Fruit fly (Drosophila melanogaster) whole organism, embryonic: ENCODE measurements around the gene CG43051.

Experiments used
- Ada2b ChIP-seq: fragments of 200-800 bp; sonication (Bioruptor generic); IDR thresholded peaks from 2 replicates; pipeline ENCODE4 v1.3.6; 2022; ENCODE audit warnings: missing biosample characterization, missing genetic modification characterization
- Atf6 ChIP-seq: fragments of 200-800 bp; sonication (Bioruptor generic); IDR thresholded peaks from 2 replicates; pipeline ENCODE4 v1.3.6; 2022; ENCODE audit warnings: missing biosample characterization, missing genetic modification characterization
- CG10147 ChIP-seq: fragments of 200-800 bp; sonication (Bioruptor generic); optimal IDR thresholded peaks from 2 replicates; lab custom pipeline; 2019; ENCODE audit warnings: missing biosample characterization, mild to moderate bottlenecking, missing genetic modification characterization, moderate library complexity
- CG11723 ChIP-seq: fragments of 200-800 bp; sonication (Bioruptor generic); optimal IDR thresholded peaks from 2 replicates; lab custom pipeline; 2017; ENCODE audit warnings: missing biosample characterization, mild to moderate bottlenecking, missing genetic modification characterization
- CG1233 ChIP-seq: fragments of 200-800 bp; sonication (Bioruptor generic); optimal IDR thresholded peaks from 4 replicates; lab custom pipeline; 2018; ENCODE audit warnings: missing biosample characterization, mild to moderate bottlenecking, missing genetic modification characterization
- CG12744 ChIP-seq: fragments of 200-800 bp; sonication (Bioruptor generic); optimal IDR thresholded peaks from 2 replicates; lab custom pipeline; 2016; ENCODE audit warnings: missing biosample characterization, missing genetic modification characterization
- CG13775 ChIP-seq: fragments of 200-800 bp; sonication (Bioruptor generic); optimal IDR thresholded peaks from 3 replicates; lab custom pipeline; 2017; ENCODE audit warnings: missing biosample characterization, mild to moderate bottlenecking, missing genetic modification characterization
- CG14965 ChIP-seq: fragments of 200-800 bp; sonication (Bioruptor generic); optimal IDR thresholded peaks from 2 replicates; lab custom pipeline; 2016; ENCODE audit warnings: missing biosample characterization, missing genetic modification characterization, borderline replicate concordance
- CG1647 ChIP-seq: fragments of 200-800 bp; sonication (Bioruptor generic); optimal IDR thresholded peaks from 3 replicates; lab custom pipeline; 2016; ENCODE audit warnings: missing biosample characterization, missing genetic modification characterization
- CG16813 ChIP-seq: fragments of 200-800 bp; sonication (Bioruptor generic); IDR thresholded peaks from 3 replicates; pipeline ENCODE4 v1.3.6; 2022; ENCODE audit warnings: missing biosample characterization, missing genetic modification characterization; ENCODE audit not compliant: partially characterized antibody
- CG16815 ChIP-seq: fragments of 200-800 bp; sonication (Bioruptor generic); optimal IDR thresholded peaks from 3 replicates; lab custom pipeline; 2017; ENCODE audit warnings: missing biosample characterization, mild to moderate bottlenecking, missing genetic modification characterization
- CG1832 ChIP-seq: fragments of 200-800 bp; sonication (Bioruptor generic); optimal IDR thresholded peaks from 2 replicates; lab custom pipeline; 2017; ENCODE audit warnings: missing biosample characterization, mild to moderate bottlenecking, missing genetic modification characterization, inconsistent platforms
- CG18619 ChIP-seq: fragments of 200-800 bp; sonication (Bioruptor generic); optimal IDR thresholded peaks from 3 replicates; lab custom pipeline; 2017; ENCODE audit warnings: missing biosample characterization, mild to moderate bottlenecking, missing genetic modification characterization
- CG32772 ChIP-seq: fragments of 200-800 bp; sonication (Bioruptor generic); IDR thresholded peaks from 2 replicates; pipeline ENCODE4 v1.3.6; 2022; ENCODE audit warnings: missing biosample characterization, missing genetic modification characterization
- CG3407 ChIP-seq: fragments of 200-800 bp; sonication (Bioruptor generic); optimal IDR thresholded peaks from 2 replicates; lab custom pipeline; 2018; ENCODE audit warnings: missing biosample characterization, mild to moderate bottlenecking, missing genetic modification characterization
- CG34224 ChIP-seq: fragments of 200-800 bp; sonication (Bioruptor generic); IDR thresholded peaks from 3 replicates; pipeline ENCODE4 v1.3.6; 2022; ENCODE audit warnings: missing biosample characterization, missing genetic modification characterization; ENCODE audit not compliant: partially characterized antibody
- CG3838 ChIP-seq: fragments of 200-800 bp; sonication (Bioruptor generic); optimal IDR thresholded peaks from 3 replicates; lab custom pipeline; 2016; ENCODE audit warnings: missing biosample characterization, missing genetic modification characterization
- CG3847 ChIP-seq: fragments of 200-800 bp; sonication (Bioruptor generic); IDR thresholded peaks from 2 replicates; pipeline ENCODE4 v1.3.6; 2022; ENCODE audit warnings: missing biosample characterization, missing genetic modification characterization
- CG4424 ChIP-seq: fragments of 200-800 bp; sonication (Bioruptor generic); optimal IDR thresholded peaks from 3 replicates; lab custom pipeline; 2016; ENCODE audit warnings: missing biosample characterization, missing genetic modification characterization
- CG8281 ChIP-seq: fragments of 200-800 bp; sonication (Bioruptor generic); optimal IDR thresholded peaks from 2 replicates; lab custom pipeline; 2018; ENCODE audit warnings: missing biosample characterization, mild to moderate bottlenecking, missing genetic modification characterization, moderate library complexity
- CG8359 ChIP-seq: fragments of 200-800 bp; sonication (Bioruptor generic); optimal IDR thresholded peaks from 2 replicates; lab custom pipeline; 2017; ENCODE audit warnings: missing biosample characterization, mild to moderate bottlenecking, missing genetic modification characterization, borderline replicate concordance
- Dll ChIP-seq: fragments of 200-800 bp; sonication (Bioruptor generic); IDR thresholded peaks from 4 replicates; pipeline ENCODE4 v1.3.6; 2022; ENCODE audit warnings: missing biosample characterization, missing genetic modification characterization; ENCODE audit not compliant: partially characterized antibody
- Dp ChIP-seq: fragments of 200-800 bp; sonication (Bioruptor generic); optimal IDR thresholded peaks from 2 replicates; lab custom pipeline; 2018; ENCODE audit warnings: missing biosample characterization, mild to moderate bottlenecking, missing genetic modification characterization, moderate library complexity
- Drgx ChIP-seq: fragments of 200-800 bp; sonication (Bioruptor generic); IDR thresholded peaks from 2 replicates; pipeline ENCODE4 v1.3.6; 2022; ENCODE audit warnings: missing biosample characterization, missing genetic modification characterization
- E2f1 ChIP-seq: fragments of 200-800 bp; sonication (Bioruptor generic); IDR thresholded peaks from 2 replicates; pipeline ENCODE4 v1.3.6; 2022; ENCODE audit warnings: missing biosample characterization, missing genetic modification characterization
- Ets97D ChIP-seq: fragments of 200-800 bp; sonication (Bioruptor generic); optimal IDR thresholded peaks from 3 replicates; lab custom pipeline; 2016; ENCODE audit warnings: missing biosample characterization, missing genetic modification characterization
- H15 ChIP-seq: fragments of 200-800 bp; sonication (Bioruptor generic); IDR thresholded peaks from 3 replicates; pipeline ENCODE4 v1.3.6; 2022; ENCODE audit warnings: missing biosample characterization, missing genetic modification characterization
- Mrtf ChIP-seq: fragments of 200-800 bp; sonication (Bioruptor generic); IDR thresholded peaks from 3 replicates; pipeline ENCODE4 v1.3.6; 2022; ENCODE audit warnings: missing biosample characterization, missing genetic modification characterization
- Sox102F ChIP-seq: fragments of 200-800 bp; sonication (Bioruptor generic); optimal IDR thresholded peaks from 2 replicates; lab custom pipeline; 2018; ENCODE audit warnings: missing biosample characterization, mild to moderate bottlenecking, missing genetic modification characterization, moderate library complexity
- al ChIP-seq: fragments of 200-800 bp; sonication (Bioruptor generic); IDR thresholded peaks from 2 replicates; pipeline ENCODE4 v1.3.6; 2022; ENCODE audit warnings: missing biosample characterization, missing genetic modification characterization
- ase ChIP-seq: fragments of 200-800 bp; sonication (Bioruptor generic); IDR thresholded peaks from 3 replicates; pipeline ENCODE4 v1.3.6; 2022; ENCODE audit warnings: missing biosample characterization, missing genetic modification characterization
- cato ChIP-seq: fragments of 200-800 bp; sonication (Bioruptor generic); optimal IDR thresholded peaks from 2 replicates; lab custom pipeline; 2016; ENCODE audit warnings: missing biosample characterization, missing genetic modification characterization, borderline replicate concordance
- dpn ChIP-seq, 2 experiments: fragments of 200-800 bp; sonication (Bioruptor generic); optimal IDR thresholded peaks; 3 replicates each; lab custom pipeline; 2016; ENCODE audit warnings: missing biosample characterization in 2 of 2, missing genetic modification characterization in 2 of 2
- eyg ChIP-seq: fragments of 200-800 bp; sonication (Bioruptor generic); optimal IDR thresholded peaks from 3 replicates; lab custom pipeline; 2016; ENCODE audit warnings: missing biosample characterization, missing genetic modification characterization
- gem ChIP-seq: fragments of 200-800 bp; sonication (Bioruptor generic); optimal IDR thresholded peaks from 2 replicates; lab custom pipeline; 2019; ENCODE audit warnings: missing biosample characterization, mild to moderate bottlenecking, missing genetic modification characterization, moderate library complexity
- lilli ChIP-seq: fragments of 200-800 bp; sonication (Bioruptor generic); optimal IDR thresholded peaks from 3 replicates; lab custom pipeline; 2016; ENCODE audit warnings: missing biosample characterization, missing genetic modification characterization
- mld ChIP-seq: fragments of 200-800 bp; sonication (Bioruptor generic); IDR thresholded peaks from 3 replicates; pipeline ENCODE4 v1.3.6; 2022; ENCODE audit warnings: missing biosample characterization, missing genetic modification characterization; ENCODE audit not compliant: partially characterized antibody
- nerfin-1 ChIP-seq: fragments of 200-800 bp; sonication (Bioruptor generic); optimal IDR thresholded peaks from 3 replicates; lab custom pipeline; 2019; ENCODE audit warnings: missing biosample characterization, mild to moderate bottlenecking, missing genetic modification characterization, moderate library complexity
- rib ChIP-seq: fragments of 200-800 bp; sonication (Bioruptor generic); IDR thresholded peaks from 2 replicates; pipeline ENCODE4 v1.3.6; 2022; ENCODE audit warnings: missing biosample characterization, missing genetic modification characterization
- run ChIP-seq: fragments of 200-800 bp; sonication (Bioruptor generic); optimal IDR thresholded peaks from 3 replicates; lab custom pipeline; 2018; ENCODE audit warnings: missing biosample characterization, mild to moderate bottlenecking, missing genetic modification characterization
- sima ChIP-seq: fragments of 200-800 bp; sonication (Bioruptor generic); optimal IDR thresholded peaks from 2 replicates; lab custom pipeline; 2016; ENCODE audit warnings: missing biosample characterization, missing genetic modification characterization
- so ChIP-seq: fragments of 200-800 bp; sonication (Bioruptor generic); IDR thresholded peaks from 3 replicates; pipeline ENCODE4 v1.3.6; 2022; ENCODE audit warnings: missing biosample characterization, missing genetic modification characterization
- sr ChIP-seq: fragments of 200-800 bp; sonication (Bioruptor generic); IDR thresholded peaks from 3 replicates; pipeline ENCODE4 v1.3.6; 2022; ENCODE audit warnings: missing biosample characterization, missing genetic modification characterization
- ttk ChIP-seq: fragments of 200-800 bp; sonication (Bioruptor generic); IDR thresholded peaks from 2 replicates; pipeline ENCODE4 v2.1.2; 2022; ENCODE audit warnings: missing biosample characterization, missing genetic modification characterization
- unc-4 ChIP-seq: fragments of 200-800 bp; sonication (Bioruptor generic); IDR thresholded peaks from 2 replicates; pipeline ENCODE4 v1.3.6; 2022; ENCODE audit warnings: missing biosample characterization, missing genetic modification characterization; ENCODE audit not compliant: partially characterized antibody
- unpg ChIP-seq: fragments of 200-800 bp; sonication (Bioruptor generic); optimal IDR thresholded peaks from 3 replicates; lab custom pipeline; 2018; ENCODE audit warnings: missing biosample characterization, mild to moderate bottlenecking, missing genetic modification characterization, moderate library complexity
- zen ChIP-seq: fragments of 200-800 bp; sonication (Bioruptor generic); optimal IDR thresholded peaks from 3 replicates; lab custom pipeline; 2018; ENCODE audit warnings: missing biosample characterization, mild to moderate bottlenecking, missing genetic modification characterization, moderate library complexity
- zfh2 ChIP-seq: fragments of 200-800 bp; sonication (Bioruptor generic); optimal IDR thresholded peaks from 2 replicates; lab custom pipeline; 2016; ENCODE audit warnings: missing biosample characterization, missing genetic modification characterization

The CG43051 gene

DNA sequence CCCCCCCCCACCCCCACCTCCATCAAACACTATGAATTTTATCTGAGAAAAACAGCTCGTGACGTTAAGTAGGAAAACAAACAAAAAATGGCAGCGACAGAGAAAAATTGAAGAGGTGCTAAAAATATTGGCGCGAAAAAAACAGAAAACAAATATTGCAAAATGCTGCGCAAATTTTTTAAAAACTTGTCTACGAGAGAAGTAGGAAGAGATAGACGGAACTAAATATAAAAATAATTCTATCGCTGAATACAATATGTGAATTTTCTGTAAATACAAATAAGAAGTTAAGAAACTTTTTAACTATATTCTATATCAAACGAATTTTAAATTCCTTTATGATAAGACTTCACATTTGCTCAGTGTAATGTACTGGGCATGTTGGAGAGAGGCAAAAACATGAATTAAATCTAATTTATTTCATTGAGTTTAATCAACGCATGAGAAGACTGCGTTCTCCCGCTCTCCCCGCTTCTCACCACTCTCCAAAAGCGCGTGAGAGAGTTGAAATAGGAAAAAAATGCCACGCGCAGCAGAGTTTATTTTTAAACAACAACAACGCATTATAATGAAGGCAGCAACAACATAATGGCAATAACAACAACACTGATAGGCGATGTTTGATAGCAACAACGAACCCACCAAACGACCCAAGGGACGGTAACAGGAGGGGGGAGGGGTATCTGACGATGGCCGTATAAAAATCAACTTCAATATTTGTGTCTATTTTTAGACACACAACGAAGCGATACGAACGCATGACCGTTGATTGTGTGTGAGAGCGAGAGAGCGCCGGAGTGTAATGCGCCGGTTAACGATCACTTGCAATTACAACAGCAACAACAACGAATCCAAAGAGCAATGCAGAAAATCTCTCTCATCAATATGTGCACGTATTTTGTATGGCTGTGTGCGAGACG lies 21.6 kb downstream of the CG43051 start (continued):
- TF ChIP-seq mld (GFP tag; lab: Robert Waterston, UW) (no peak), Atf6 (GFP tag; lab: Robert Waterston, UW) (no peak; the same call in 1 of the 2 replicates), Drgx (peak; percentile 63), dpn (GFP tag; optimal IDR thresholded peaks at IDR 0.05; lab: Kevin White, UChicago) (peak in 1 of 2 experiments; percentile 19), gem (tag; lab: Kevin White, UChicago) (peak; percentile 63), ase (no peak), CG4424 (GFP tag; lab: Kevin White, UChicago) (no peak), ttk (no peak; the same call in 1 of the 2 replicates), CG16813 (no peak), E2f1 (0 out of 2 replicates have a peak, but pooled peaks have one; percentile 2), lilli (GFP tag; lab: Kevin White, UChicago) (no peak), unpg (GFP tag; lab: Kevin White, UChicago) (peak; percentile 20), CG1233 (GFP tag; lab: Kevin White, UChicago) (peak; percentile 41), CG12744 (GFP tag; lab: Kevin White, UChicago) (no peak), CG14965 (no peak), CG3838 (GFP tag; lab: Kevin White, UChicago) (peak; percentile 52), al (GFP tag; lab: Robert Waterston, UW) (peak; percentile 45; the same call in 1 of the 2 replicates), rib (peak; percentile 56; the same call in 1 of the 2 replicates), CG11723 (no peak), Dp (no peak), eyg (GFP tag; lab: Kevin White, UChicago) (peak; percentile 27), zfh2 (GFP tag; lab: Kevin White, UChicago) (no peak), CG3407 (GFP tag; lab: Kevin White, UChicago) (no peak), CG1832 (GFP tag; lab: Kevin White, UChicago) (no peak), H15 (no peak), CG32772 (GFP tag; lab: Robert Waterston, UW) (peak; percentile 62), CG10147 (GFP tag; lab: Kevin White, UChicago) (no peak), CG16815 (GFP tag; lab: Kevin White, UChicago) (no peak), unc-4 (GFP tag; lab: Robert Waterston, UW) (peak; percentile 38; the same call in 1 of the 2 replicates), sr (GFP tag; lab: Robert Waterston, UW) (no peak), sima (GFP tag; lab: Kevin White, UChicago) (no peak), Ada2b (GFP tag; lab: Robert Waterston, UW) (no peak), zen (tag; lab: Kevin White, UChicago) (no peak), CG1647 (no peak), Dll (GFP tag; lab: Robert Waterston, UW) (peak; percentile 49; the same call in 1 of the 4 replicates), CG8281 (tag; lab: Kevin White, UChicago) (peak; percentile 79), Ets97D (GFP tag; lab: Kevin White, UChicago) (no peak), nerfin-1 (peak; percentile 15), so (GFP tag; lab: Robert Waterston, UW) (peak; percentile 46; the same call in 1 of the 3 replicates), Sox102F (GFP tag; lab: Kevin White, UChicago) (peak; percentile 52), CG18619 (GFP tag; lab: Kevin White, UChicago) (peak; percentile 36), CG3847 (no peak), CG34224 (GFP tag; lab: Robert Waterston, UW) (peak; percentile 67; the same call in 2 of the 3 replicates), cato (GFP tag; lab: Kevin White, UChicago) (no peak), CG13775 (GFP tag; lab: Kevin White, UChicago) (peak; percentile 10), Mrtf (GFP tag; lab: Robert Waterston, UW) (peak; percentile 51; the same call in 1 of the 3 replicates), CG8359 (GFP tag; lab: Kevin White, UChicago) (no peak), run (tag; lab: Kevin White, UChicago) (no peak)
